Worm (Caenorhabditis elegans) whole organism, L3 larva: ENCODE data around the gene ZC190.5.

Source experiments
- aly-2 ChIP-seq: fragments of 150-350 bp; optimal IDR thresholded peaks from 2 replicates; lab custom pipeline; 2014; ENCODE audit warnings: missing biosample characterization, missing genetic modification characterization
- ama-1 ChIP-seq: fragments of 150-350 bp; optimal IDR thresholded peaks from 2 replicates; lab custom pipeline; 2018
- ceh-16 ChIP-seq: sonication (generic microtip); optimal IDR thresholded peaks from 2 replicates; lab custom pipeline; 2017; ENCODE audit warnings: missing biosample characterization, missing genetic modification characterization
- ceh-9 ChIP-seq: sonication (generic microtip); optimal IDR thresholded peaks from 2 replicates; lab custom pipeline; 2018; ENCODE audit warnings: missing biosample characterization, missing genetic modification characterization
- daf-12 ChIP-seq: fragments of 150-350 bp; optimal IDR thresholded peaks from 2 replicates; lab custom pipeline; 2014; ENCODE audit warnings: missing biosample characterization, missing genetic modification reagents, missing genetic modification characterization
- egl-27 ChIP-seq: sonication (generic microtip); optimal IDR thresholded peaks from 4 replicates; lab custom pipeline; 2017; ENCODE audit warnings: missing biosample characterization, missing genetic modification reagents, missing genetic modification characterization
- fkh-10 ChIP-seq: sonication (generic microtip); optimal IDR thresholded peaks from 2 replicates; lab custom pipeline; 2017; ENCODE audit warnings: missing biosample characterization, missing genetic modification reagents, missing genetic modification characterization
- lin-15B ChIP-seq: fragments of 150-350 bp; optimal IDR thresholded peaks from 2 replicates; lab custom pipeline; 2014; ENCODE audit warnings: missing biosample characterization, missing genetic modification characterization
- pha-4 ChIP-seq: fragments of 150-350 bp; optimal IDR thresholded peaks from 2 replicates; lab custom pipeline; 2014; ENCODE audit warnings: missing biosample characterization, missing genetic modification reagents, missing genetic modification characterization
- snpc-4 ChIP-seq: fragments of 150-350 bp; optimal IDR thresholded peaks from 2 replicates; lab custom pipeline; 2014; ENCODE audit warnings: missing biosample characterization, missing genetic modification characterization
- tbx-2 ChIP-seq: sonication (generic microtip); optimal IDR thresholded peaks from 2 replicates; lab custom pipeline; 2016; ENCODE audit warnings: mild to moderate bottlenecking, missing genetic modification characterization, missing compliant biosample characterization

DNA sequence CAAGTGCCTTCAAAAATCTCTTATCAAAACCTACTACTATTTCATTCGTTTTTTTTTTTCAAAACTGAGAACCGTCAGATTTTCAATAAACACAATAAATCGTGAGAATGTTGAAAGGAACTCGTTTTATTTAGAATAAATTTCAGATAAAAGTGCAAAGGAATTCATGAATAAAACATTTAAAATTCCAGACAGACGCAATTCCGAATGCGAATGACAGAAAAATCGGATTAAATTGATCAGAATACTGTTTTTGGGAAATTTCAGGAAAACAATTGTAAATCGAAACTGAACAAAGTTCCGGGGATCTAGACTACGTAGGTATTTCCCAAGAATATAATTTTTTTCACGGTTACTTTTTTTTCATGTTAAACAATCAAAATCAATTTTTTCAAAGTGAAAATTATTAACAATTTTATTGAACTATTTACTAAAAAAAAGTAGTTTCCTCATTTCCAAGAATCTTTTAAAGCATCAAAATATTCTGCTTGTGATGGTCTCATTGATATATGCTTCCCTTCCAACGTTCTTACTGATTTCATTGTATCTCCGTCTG, 1.8 kb downstream of the ZC190.5 start:
- TF ChIP-seq snpc-4 (tag; lab: Kevin White, UChicago) (no peak), ceh-16 (tag; lab: Kevin White, UChicago) (no peak), ceh-9 (no peak), egl-27 (tag; lab: Kevin White, UChicago) (no peak), daf-12 (tag; lab: Kevin White, UChicago) (no peak), tbx-2 (tag; lab: Kevin White, UChicago) (no peak), fkh-10 (no peak), lin-15B (tag; lab: Kevin White, UChicago) (no peak), pha-4 (tag; lab: Kevin White, UChicago) (no peak), aly-2 (peak; percentile 87), ama-1 (lab: Kevin White, UChicago) (no peak)
